Fruit fly (Drosophila melanogaster) S2 (cell line): ENCODE measurements around the gene CG8043.

Experiments used
- CG8478 ChIP-seq: fragments of >200 bp; optimal IDR thresholded peaks from 2 replicates; lab custom pipeline; 2018
- CTCF ChIP-seq, 2 experiments: fragments of >200 bp; optimal IDR thresholded peaks; 2 replicates each; lab custom pipeline; 2018

CG8043 gene

dm6 chr3R:8718356-8718755 is 41.6 kb downstream of the CG8043 start, which contains the start of gene Cks85A:
Gene Cks85A (minus strand): TSS chr3R:8718456.
- no peak for TF ChIP-seq CTCF (optimal IDR thresholded peaks at IDR 0.05; lab: Kevin White, UChicago)
- no peak for TF ChIP-seq CG8478 (lab: Kevin White, UChicago)

dm6 chr3R:8718898-8719297 is 42.2 kb downstream of the CG8043 start, which contains the start of gene CG11760:
Gene CG11760 (plus strand): TSS chr3R:8719198.
- TF ChIP-seq CTCF (optimal IDR thresholded peaks at IDR 0.05; lab: Kevin White, UChicago) = no peak
- no peak for TF ChIP-seq CG8478 (lab: Kevin White, UChicago)

DNA sequence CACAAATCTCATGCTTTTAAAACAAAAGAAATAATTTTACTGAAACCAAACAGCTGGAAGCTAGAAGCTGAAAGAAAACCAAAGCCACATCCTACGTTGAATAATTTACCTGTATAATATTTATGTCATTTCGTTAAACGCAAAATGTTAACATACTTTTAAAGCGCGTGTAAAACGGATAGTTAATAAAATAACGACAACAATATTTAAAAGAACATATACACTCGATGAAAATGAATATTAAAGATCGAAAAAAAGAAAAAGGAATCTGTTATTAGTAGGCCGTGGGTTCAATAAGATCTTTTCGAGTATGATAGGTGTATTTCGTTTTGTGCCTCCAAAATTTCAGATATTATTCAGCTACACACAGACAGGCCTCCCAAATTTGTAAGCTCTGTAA is 44.4 kb downstream of the CG8043 start, which contains the start of gene CG8136:
Gene CG8136, plus strand, starts transcription at position 301 of the 400 bp plus-strand sequence.
- TF ChIP-seq CG8478 (lab: Kevin White, UChicago) = no peak
- TF ChIP-seq CTCF (optimal IDR thresholded peaks at IDR 0.05; lab: Kevin White, UChicago) = no peak

DNA sequence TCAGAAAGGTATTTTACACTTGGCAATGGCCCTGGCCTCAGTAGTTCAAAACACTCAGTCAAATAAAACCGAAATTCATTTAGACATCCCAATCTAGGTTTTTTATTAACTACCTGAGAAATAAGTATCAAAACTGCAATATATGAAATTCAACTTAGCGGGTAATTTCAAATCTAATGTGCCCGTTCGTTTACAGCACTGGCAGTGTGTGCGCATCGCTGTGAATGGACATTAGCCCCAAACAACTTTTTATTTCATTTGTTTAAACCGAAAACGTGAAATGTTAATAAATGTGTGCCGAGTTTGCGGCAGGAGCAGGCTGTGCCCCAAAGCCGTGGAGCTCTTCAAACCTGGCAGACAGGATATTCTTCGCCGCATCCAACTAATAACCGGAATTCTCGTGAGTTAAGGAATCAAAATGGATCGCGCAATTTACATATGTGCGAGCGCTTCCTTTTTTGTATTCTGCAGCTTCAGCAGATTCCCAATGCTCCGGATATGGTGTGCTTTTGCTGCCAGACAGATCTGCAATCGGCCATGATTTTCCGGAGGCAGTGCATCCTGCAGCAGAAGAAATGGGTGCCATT is 46.3 kb downstream of the CG8043 start, which contains the start of gene nom:
Gene nom, plus strand, starts transcription at position 213 of the 587 bp plus-strand sequence.
- no peak for TF ChIP-seq CTCF (optimal IDR thresholded peaks at IDR 0.05; lab: Kevin White, UChicago)
- no peak for TF ChIP-seq CG8478 (lab: Kevin White, UChicago)

dm6 chr3R:8725179-8725578 is 48.5 kb downstream of the CG8043 start, which contains the start of gene ouib:
Gene ouib (plus strand): TSS chr3R:8725479.
- TF ChIP-seq CTCF (optimal IDR thresholded peaks at IDR 0.05; lab: Kevin White, UChicago) (no peak), CG8478 (lab: Kevin White, UChicago) (no peak)

- TF ChIP-seq CTCF (optimal IDR thresholded peaks at IDR 0.05; lab: Kevin White, UChicago) (no peak), CG8478 (lab: Kevin White, UChicago) (no peak)
Measured at dm6 chr3R:8726632-8727031, 49.9 kb downstream of the CG8043 start, which contains the start of gene CG8159. Gene CG8159 (plus strand): TSS chr3R:8726854.
